Fruit fly (Drosophila melanogaster): ENCODE measurements around the gene VAChT.

DNA sequence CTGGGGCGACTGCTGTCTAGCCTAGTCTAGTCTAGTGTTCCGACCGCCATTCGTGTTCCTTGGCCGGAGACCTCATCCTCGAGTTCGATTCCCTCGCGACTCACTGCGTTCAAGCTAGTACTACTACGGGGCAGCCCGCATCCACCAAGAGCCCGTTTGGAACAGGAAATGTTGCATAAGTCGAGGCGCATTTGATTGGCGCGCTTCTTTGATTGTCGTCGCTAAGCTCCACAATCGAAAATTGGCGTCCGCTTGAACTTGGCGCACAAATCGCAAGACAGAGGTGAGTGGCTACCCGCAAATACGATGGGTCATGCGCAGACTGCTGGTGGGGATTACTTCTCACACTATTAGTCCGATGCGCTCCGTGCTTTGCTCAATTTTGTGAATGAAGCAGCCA, 24.2 kb upstream of the VAChT start:
- no peak for TF ChIP-seq kni (GFP tag; optimal IDR thresholded peaks at IDR 0.05)
- no peak for TF ChIP-seq p53 (GFP tag; optimal IDR thresholded peaks at IDR 0.05)
- TF ChIP-seq bowl (GFP tag; IDR thresholded peaks at IDR 0.05): no peak
- no peak for TF ChIP-seq psq (GFP tag; optimal IDR thresholded peaks at IDR 0.05)
- TF ChIP-seq Meics (GFP tag; optimal IDR thresholded peaks at IDR 0.05): no peak
- TF ChIP-seq dan (GFP tag; IDR thresholded peaks at IDR 0.05): no peak
- TF ChIP-seq ato (GFP tag; IDR thresholded peaks at IDR 0.05; ENCODE audit: partially characterized antibody): no peak
- no peak for TF ChIP-seq Lpt (GFP tag; optimal IDR thresholded peaks at IDR 0.05)
- TF ChIP-seq sisA (GFP tag; IDR thresholded peaks at IDR 0.05): no peak
- no peak for TF ChIP-seq CG3847 (GFP tag; IDR thresholded peaks at IDR 0.05)
- TF ChIP-seq HLHmδ (GFP tag; optimal IDR thresholded peaks at IDR 0.05): no peak
- TF ChIP-seq Dip2 (GFP tag; IDR thresholded peaks at IDR 0.05): no peak
- no peak for TF ChIP-seq gcm (GFP tag; optimal IDR thresholded peaks at IDR 0.05)

Measured in whole organism, embryonic.